Worm (Caenorhabditis elegans) whole organism, midembryonic: ENCODE results near the gene gldi-9.

Experiments
- flt-1 ChIP-seq: fragments of 200-800 bp; sonication (Bioruptor generic); IDR thresholded peaks from 2 replicates; pipeline ENCODE4 v1.3.6; 2022; ENCODE audit warnings: missing genetic modification characterization, missing compliant biosample characterization
- klf-2 ChIP-seq: fragments of 200-800 bp; sonication (Bioruptor generic); conservative IDR thresholded peaks from 2 replicates; pipeline ENCODE4 v1.3.6; 2022; ENCODE audit warnings: missing genetic modification reagents, missing genetic modification characterization, missing compliant biosample characterization

DNA sequence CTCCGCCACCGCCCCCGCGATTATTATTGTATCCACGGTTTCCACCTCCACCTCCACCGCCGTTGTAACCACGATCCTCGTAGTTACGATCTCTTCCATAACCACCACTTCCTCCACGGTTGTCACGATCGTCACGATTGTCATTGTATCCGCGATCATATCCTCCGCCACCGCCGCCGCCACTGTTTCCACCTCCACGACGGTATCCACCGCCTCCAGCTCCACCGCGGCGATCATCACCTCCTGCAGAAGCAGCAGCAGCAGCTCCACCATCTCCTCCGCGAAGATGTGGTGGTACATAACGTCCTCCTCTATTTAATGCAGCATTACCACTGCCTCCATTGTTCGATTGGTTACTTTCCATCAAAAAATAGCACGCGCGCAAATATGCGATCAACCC, 22.5 kb upstream of the gldi-9 start, which contains the start of gene laf-1:
- TF ChIP-seq flt-1 (GFP tag; lab: Robert Waterston, UW) (no peak), klf-2 (GFP tag; lab: Robert Waterston, UW) (no peak)
